Fruit fly (Drosophila melanogaster) whole organism, embryonic: Measurements from ENCODE around the gene NdufV3.

Source experiments
- Ada2b ChIP-seq: fragments of 200-800 bp; sonication (Bioruptor generic); IDR thresholded peaks from 2 replicates; pipeline ENCODE4 v1.3.6; 2022; ENCODE audit warnings: missing biosample characterization, missing genetic modification characterization
- Asciz ChIP-seq: fragments of 200-800 bp; sonication (Bioruptor generic); optimal IDR thresholded peaks from 2 replicates; lab custom pipeline; 2017; ENCODE audit warnings: missing biosample characterization, mild to moderate bottlenecking, missing genetic modification characterization, missing genetic modification reagents
- Atf-2 ChIP-seq: fragments of 200-800 bp; sonication (Bioruptor generic); optimal IDR thresholded peaks from 2 replicates; lab custom pipeline; 2016; ENCODE audit warnings: missing biosample characterization, missing genetic modification characterization
- CG10274 ChIP-seq: fragments of 200-800 bp; sonication (Bioruptor generic); optimal IDR thresholded peaks from 3 replicates; lab custom pipeline; 2017; ENCODE audit warnings: missing biosample characterization, mild to moderate bottlenecking, missing genetic modification characterization
- CG10431 ChIP-seq: fragments of 200-800 bp; sonication (Bioruptor generic); optimal IDR thresholded peaks from 3 replicates; lab custom pipeline; 2018; ENCODE audit warnings: missing biosample characterization, mild to moderate bottlenecking, missing genetic modification characterization
- CG11398 ChIP-seq: fragments of 200-800 bp; sonication (Bioruptor generic); optimal IDR thresholded peaks from 2 replicates; lab custom pipeline; 2016; ENCODE audit warnings: missing biosample characterization, missing genetic modification characterization
- CG15479 ChIP-seq: fragments of 200-800 bp; sonication (Bioruptor generic); optimal IDR thresholded peaks from 3 replicates; lab custom pipeline; 2019; ENCODE audit warnings: missing biosample characterization, mild to moderate bottlenecking, missing genetic modification characterization, moderate library complexity
- CG30020 ChIP-seq: fragments of 200-800 bp; optimal IDR thresholded peaks from 2 replicates; lab custom pipeline; 2019; ENCODE audit warnings: missing biosample characterization, mild to moderate bottlenecking, missing genetic modification characterization, moderate library complexity
- CG32767 ChIP-seq: fragments of 200-800 bp; sonication (Bioruptor generic); IDR thresholded peaks from 2 replicates; pipeline ENCODE4 v1.3.6; 2022; ENCODE audit warnings: missing biosample characterization, missing genetic modification characterization
- CG4328 ChIP-seq: fragments of 200-800 bp; sonication (Bioruptor generic); optimal IDR thresholded peaks from 3 replicates; lab custom pipeline; 2017; ENCODE audit warnings: missing biosample characterization, missing genetic modification reagents, missing genetic modification characterization
- CG6791 ChIP-seq: fragments of 200-800 bp; sonication (Bioruptor generic); IDR thresholded peaks from 3 replicates; pipeline ENCODE4 v1.3.6; 2022; ENCODE audit warnings: missing biosample characterization, missing genetic modification characterization; ENCODE audit not compliant: partially characterized antibody
- CG6854 ChIP-seq: fragments of 200-800 bp; sonication (Bioruptor generic); optimal IDR thresholded peaks from 3 replicates; lab custom pipeline; 2017; ENCODE audit warnings: missing biosample characterization, mild to moderate bottlenecking, missing genetic modification characterization
- CG9817 ChIP-seq: fragments of 200-800 bp; sonication (Bioruptor generic); optimal IDR thresholded peaks from 2 replicates; lab custom pipeline; 2018; ENCODE audit warnings: missing biosample characterization, mild to moderate bottlenecking, missing genetic modification characterization, moderate library complexity
- CG9876 ChIP-seq: fragments of 200-800 bp; sonication (Bioruptor generic); optimal IDR thresholded peaks from 2 replicates; lab custom pipeline; 2016; ENCODE audit warnings: missing biosample characterization, missing genetic modification characterization
- CHES-1-like ChIP-seq: fragments of 200-800 bp; sonication (Bioruptor generic); optimal IDR thresholded peaks from 2 replicates; lab custom pipeline; 2016; ENCODE audit warnings: missing biosample characterization, missing genetic modification characterization
- Chrac-16 ChIP-seq: fragments of 200-800 bp; sonication (Bioruptor generic); optimal IDR thresholded peaks from 3 replicates; lab custom pipeline; 2016; ENCODE audit warnings: missing biosample characterization, missing genetic modification characterization
- Dip2 ChIP-seq: fragments of 200-800 bp; sonication (Bioruptor generic); IDR thresholded peaks from 2 replicates; pipeline ENCODE4 v1.3.6; 2022; ENCODE audit warnings: missing biosample characterization, missing genetic modification characterization
- Dip3 ChIP-seq: fragments of 200-800 bp; sonication (Bioruptor generic); optimal IDR thresholded peaks from 3 replicates; lab custom pipeline; 2016; ENCODE audit warnings: missing biosample characterization, missing genetic modification characterization
- E2f2 ChIP-seq: fragments of 200-800 bp; sonication (Bioruptor generic); IDR thresholded peaks from 2 replicates; pipeline ENCODE4 v1.3.6; 2022; ENCODE audit warnings: missing biosample characterization, missing genetic modification characterization
- H2.0 ChIP-seq: fragments of 200-800 bp; sonication (Bioruptor generic); IDR thresholded peaks from 2 replicates; pipeline ENCODE4 v1.3.6; 2022; ENCODE audit warnings: missing biosample characterization, missing genetic modification characterization
- Hand ChIP-seq: fragments of 200-800 bp; sonication (Bioruptor generic); optimal IDR thresholded peaks from 2 replicates; lab custom pipeline; 2017; ENCODE audit warnings: mild to moderate bottlenecking, missing biosample characterization, missing genetic modification reagents, missing genetic modification characterization
- Hr51 ChIP-seq, 2 experiments: fragments of 200-800 bp; sonication (Bioruptor generic); optimal IDR thresholded peaks; 2 replicates in 1 of 2; 3 replicates in 1 of 2; lab custom pipeline; 2016 to 2018; ENCODE audit warnings: missing biosample characterization in 2 of 2, missing genetic modification characterization in 2 of 2, mild to moderate bottlenecking in 1 of 2, moderate library complexity in 1 of 2
- Kr ChIP-seq: fragments of 200-800 bp; sonication (Bioruptor generic); optimal IDR thresholded peaks from 2 replicates; lab custom pipeline; 2017; ENCODE audit warnings: missing biosample characterization, mild to moderate bottlenecking, missing genetic modification characterization
- NC2α ChIP-seq: fragments of 200-800 bp; sonication (Bioruptor generic); optimal IDR thresholded peaks from 2 replicates; lab custom pipeline; 2016; ENCODE audit warnings: missing biosample characterization, missing genetic modification characterization
- Opbp ChIP-seq: fragments of 200-800 bp; sonication (Bioruptor generic); IDR thresholded peaks from 3 replicates; pipeline ENCODE4 v1.3.6; 2022; ENCODE audit warnings: missing biosample characterization, missing genetic modification characterization; ENCODE audit not compliant: partially characterized antibody
- TFAM ChIP-seq: fragments of 200-800 bp; sonication (Bioruptor generic); optimal IDR thresholded peaks from 2 replicates; lab custom pipeline; 2017; ENCODE audit warnings: missing biosample characterization, missing genetic modification characterization, inconsistent platforms
- bbx ChIP-seq: fragments of 200-800 bp; sonication (Bioruptor generic); IDR thresholded peaks from 2 replicates; pipeline ENCODE4 v1.3.6; 2022; ENCODE audit warnings: missing biosample characterization, missing genetic modification characterization; ENCODE audit not compliant: partially characterized antibody
- bowl ChIP-seq: fragments of 200-800 bp; sonication (Bioruptor generic); IDR thresholded peaks from 2 replicates; pipeline ENCODE4 v1.3.6; 2022; ENCODE audit warnings: missing biosample characterization, missing genetic modification characterization
- chm ChIP-seq: fragments of 200-800 bp; sonication (Bioruptor generic); IDR thresholded peaks from 2 replicates; pipeline ENCODE4 v1.3.6; 2022; ENCODE audit warnings: missing biosample characterization, missing genetic modification characterization
- dimm ChIP-seq: fragments of 200-800 bp; sonication (Bioruptor generic); IDR thresholded peaks from 2 replicates; pipeline ENCODE4 v1.3.6; 2022; ENCODE audit warnings: missing biosample characterization, missing genetic modification characterization
- dmrt99B ChIP-seq: fragments of 200-800 bp; sonication (Bioruptor generic); optimal IDR thresholded peaks from 2 replicates; lab custom pipeline; 2018; ENCODE audit warnings: missing biosample characterization, mild to moderate bottlenecking, missing genetic modification characterization, moderate library complexity
- ems ChIP-seq: fragments of 200-800 bp; sonication (Bioruptor generic); optimal IDR thresholded peaks from 3 replicates; lab custom pipeline; 2016; ENCODE audit warnings: missing biosample characterization, missing genetic modification characterization
- gcm ChIP-seq: fragments of 200-800 bp; sonication (Bioruptor generic); optimal IDR thresholded peaks from 2 replicates; lab custom pipeline; 2019; ENCODE audit warnings: missing biosample characterization, mild to moderate bottlenecking, missing genetic modification characterization, moderate library complexity
- jigr1 ChIP-seq: fragments of 200-800 bp; sonication (Bioruptor generic); IDR thresholded peaks from 3 replicates; pipeline ENCODE4 v1.3.6; 2022; ENCODE audit warnings: missing biosample characterization, missing genetic modification characterization
- jing ChIP-seq: fragments of 200-800 bp; sonication (Bioruptor generic); optimal IDR thresholded peaks from 2 replicates; lab custom pipeline; 2018; ENCODE audit warnings: missing biosample characterization, mild to moderate bottlenecking, missing genetic modification characterization
- kay ChIP-seq: fragments of 200-800 bp; sonication (Bioruptor generic); optimal IDR thresholded peaks from 2 replicates; lab custom pipeline; 2016; ENCODE audit warnings: missing biosample characterization, missing genetic modification characterization
- lmd ChIP-seq: fragments of 200-800 bp; sonication (Bioruptor generic); IDR thresholded peaks from 2 replicates; pipeline ENCODE4 v1.3.6; 2022; ENCODE audit warnings: missing biosample characterization, missing genetic modification characterization
- lola ChIP-seq, 3 experiments: fragments of >200 bp in 2 of 3; fragments of 200-800 bp in 1 of 3; sonication (Bioruptor generic) in 1 of 3; optimal IDR thresholded peaks; 2 replicates each; lab custom pipeline; 2017 to 2019; ENCODE audit warnings: missing biosample characterization in 3 of 3, missing genetic modification characterization in 3 of 3, mild to moderate bottlenecking in 1 of 3, moderate library complexity in 1 of 3
- p53 ChIP-seq: fragments of 200-800 bp; sonication (Bioruptor generic); optimal IDR thresholded peaks from 2 replicates; lab custom pipeline; 2016; ENCODE audit warnings: missing biosample characterization, missing genetic modification characterization
- peb ChIP-seq: fragments of 200-800 bp; sonication (Bioruptor generic); IDR thresholded peaks from 2 replicates; pipeline ENCODE4 v1.3.6; 2022; ENCODE audit warnings: missing biosample characterization, missing genetic modification characterization
- pnt ChIP-seq: fragments of 200-800 bp; sonication (Bioruptor generic); optimal IDR thresholded peaks from 3 replicates; lab custom pipeline; 2016; ENCODE audit warnings: missing biosample characterization, missing genetic modification characterization
- psq ChIP-seq: fragments of 200-800 bp; sonication (Bioruptor generic); optimal IDR thresholded peaks from 2 replicates; lab custom pipeline; 2017; ENCODE audit warnings: missing biosample characterization, missing genetic modification characterization
- salm ChIP-seq: fragments of 200-800 bp; sonication (Bioruptor generic); optimal IDR thresholded peaks from 2 replicates; lab custom pipeline; 2018; ENCODE audit warnings: missing biosample characterization, mild to moderate bottlenecking, missing genetic modification characterization
- sr ChIP-seq: fragments of 200-800 bp; sonication (Bioruptor generic); IDR thresholded peaks from 3 replicates; pipeline ENCODE4 v1.3.6; 2022; ENCODE audit warnings: missing biosample characterization, missing genetic modification characterization
- sug ChIP-seq: fragments of 200-800 bp; optimal IDR thresholded peaks from 2 replicates; lab custom pipeline; 2019; ENCODE audit warnings: missing biosample characterization, mild to moderate bottlenecking, missing genetic modification characterization, moderate library complexity
- tap ChIP-seq: fragments of 200-800 bp; optimal IDR thresholded peaks from 3 replicates; lab custom pipeline; 2019; ENCODE audit warnings: missing biosample characterization, mild to moderate bottlenecking, missing genetic modification characterization, moderate library complexity
- vnd ChIP-seq: fragments of 200-800 bp; sonication (Bioruptor generic); IDR thresholded peaks from 3 replicates; pipeline ENCODE4 v1.3.6; 2022; ENCODE audit warnings: missing biosample characterization, missing genetic modification characterization; ENCODE audit not compliant: partially characterized antibody
- wor ChIP-seq: fragments of 200-800 bp; sonication (Bioruptor generic); IDR thresholded peaks from 2 replicates; pipeline ENCODE4 v1.3.6; 2022; ENCODE audit warnings: missing biosample characterization, missing genetic modification characterization
- z ChIP-seq: fragments of 200-800 bp; sonication (Bioruptor generic); IDR thresholded peaks from 3 replicates; pipeline ENCODE4 v1.3.6; 2022; ENCODE audit warnings: missing biosample characterization, missing genetic modification characterization
- zfh2 ChIP-seq: fragments of 200-800 bp; sonication (Bioruptor generic); optimal IDR thresholded peaks from 2 replicates; lab custom pipeline; 2016; ENCODE audit warnings: missing biosample characterization, missing genetic modification characterization

Gene NdufV3

DNA sequence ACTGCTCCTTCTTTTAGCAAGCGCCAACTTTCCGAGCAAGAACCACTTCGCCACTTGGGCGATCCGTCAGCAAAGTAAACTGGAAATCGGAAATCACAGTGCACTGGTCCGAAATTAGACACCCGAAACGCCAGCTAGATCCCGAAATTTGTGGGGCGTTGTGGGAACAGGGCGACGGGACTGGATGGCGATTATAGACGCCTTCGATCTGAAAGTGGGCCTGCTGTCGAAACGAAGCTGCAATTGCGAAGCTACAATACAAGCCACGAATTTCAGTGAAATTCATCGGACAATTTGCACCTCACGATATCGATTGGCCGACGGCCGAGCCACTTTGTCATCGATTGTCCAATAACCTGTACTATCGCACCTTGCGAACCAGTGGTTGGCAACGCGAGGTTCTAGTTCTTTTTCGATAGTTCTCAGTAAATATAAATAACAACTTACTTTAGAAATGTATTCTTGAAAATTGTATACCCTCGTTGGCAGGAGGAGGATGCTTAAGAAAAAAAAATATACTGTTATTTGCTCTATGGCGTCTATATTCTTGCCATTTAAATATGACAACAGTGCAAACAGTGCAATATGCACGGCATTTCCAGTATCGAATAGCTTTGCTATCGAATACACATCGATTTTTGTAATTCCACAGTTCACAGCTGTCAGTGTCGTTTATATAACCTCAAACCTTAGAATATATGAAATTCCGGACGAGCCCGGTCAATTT, 18.1 kb downstream of the NdufV3 start, which contains the start of the genes hop and Tim8 (continued):
- TF ChIP-seq chm (no peak), CHES-1-like (GFP tag; lab: Kevin White, UChicago) (no peak), NC2α (no peak), dmrt99B (tag; lab: Kevin White, UChicago) (no peak), CG30020 (tag; lab: Kevin White, UChicago) (peak; percentile 46), E2f2 (GFP tag; lab: Robert Waterston, UW) (peak; percentile 52), Hand (GFP tag; lab: Kevin White, UChicago) (no peak), gcm (GFP tag; lab: Kevin White, UChicago) (no peak), CG4328 (GFP tag; lab: Kevin White, UChicago) (no peak), Dip3 (GFP tag; lab: Kevin White, UChicago) (no peak), Hr51 (GFP tag; optimal IDR thresholded peaks at IDR 0.05; lab: Kevin White, UChicago) (no peak), p53 (no peak), z (GFP tag; lab: Robert Waterston, UW) (no peak), Asciz (GFP tag; lab: Kevin White, UChicago) (no peak), CG10274 (GFP tag; lab: Kevin White, UChicago) (no peak), lola (GFP tag; optimal IDR thresholded peaks at IDR 0.05; lab: Kevin White, UChicago) (peak in 1 of 3 experiments; percentile 5), zfh2 (GFP tag; lab: Kevin White, UChicago) (no peak), TFAM (GFP tag; lab: Kevin White, UChicago) (no peak), peb (no peak), psq (GFP tag; lab: Kevin White, UChicago) (no peak), CG10431 (GFP tag; lab: Kevin White, UChicago) (no peak), Chrac-16 (no peak), jing (GFP tag; lab: Kevin White, UChicago) (no peak), ems (GFP tag; lab: Kevin White, UChicago) (no peak), CG9876 (no peak), vnd (GFP tag; lab: Robert Waterston, UW) (peak; percentile 92), bbx (GFP tag; lab: Robert Waterston, UW) (peak; percentile 86), Kr (GFP tag; lab: Kevin White, UChicago) (no peak), bowl (GFP tag; lab: Robert Waterston, UW) (no peak), Ada2b (no peak), CG15479 (GFP tag; lab: Kevin White, UChicago) (no peak), pnt (GFP tag; lab: Kevin White, UChicago) (no peak), Atf-2 (GFP tag; lab: Kevin White, UChicago) (no peak), CG6791 (GFP tag; lab: Robert Waterston, UW) (peak; percentile 86), tap (tag; lab: Kevin White, UChicago) (no peak), CG6854 (no peak), salm (tag; lab: Kevin White, UChicago) (no peak), kay (no peak), lmd (no peak), CG11398 (GFP tag; lab: Kevin White, UChicago) (no peak), wor (GFP tag; lab: Robert Waterston, UW) (no peak), H2.0 (GFP tag; lab: Robert Waterston, UW) (no peak), CG32767 (no peak), Opbp (peak; percentile 88), sug (tag; lab: Kevin White, UChicago) (peak; percentile 35), sr (no peak), CG9817 (tag; lab: Kevin White, UChicago) (no peak), dimm (GFP tag; lab: Robert Waterston, UW) (no peak), jigr1 (GFP tag; lab: Robert Waterston, UW) (no peak), Dip2 (GFP tag; lab: Robert Waterston, UW) (no peak)
